Worm (Caenorhabditis elegans): ENCODE measurements around the gene oac-10.

oac-10 gene

ce11 chrII:3901108-3901507, 31.4 kb downstream of the oac-10 start, which contains the start of gene F53C3.4:
TSS of gene F53C3.4 (plus strand) at chrII:3901408.
- TF ChIP-seq fos-1 (tag; optimal IDR thresholded peaks at IDR 0.05) (no peak), lin-13 (GFP tag; optimal IDR thresholded peaks at IDR 0.05) (no peak), cey-2 (tag; optimal IDR thresholded peaks at IDR 0.05; ENCODE audit: borderline replicate concordance, insufficient read depth) (no peak), T20F7.1 (GFP tag; optimal IDR thresholded peaks at IDR 0.05) (no peak), zfp-2 (tag; optimal IDR thresholded peaks at IDR 0.05) (no peak), nhr-11 (tag; optimal IDR thresholded peaks at IDR 0.05) (no peak)

DNA sequence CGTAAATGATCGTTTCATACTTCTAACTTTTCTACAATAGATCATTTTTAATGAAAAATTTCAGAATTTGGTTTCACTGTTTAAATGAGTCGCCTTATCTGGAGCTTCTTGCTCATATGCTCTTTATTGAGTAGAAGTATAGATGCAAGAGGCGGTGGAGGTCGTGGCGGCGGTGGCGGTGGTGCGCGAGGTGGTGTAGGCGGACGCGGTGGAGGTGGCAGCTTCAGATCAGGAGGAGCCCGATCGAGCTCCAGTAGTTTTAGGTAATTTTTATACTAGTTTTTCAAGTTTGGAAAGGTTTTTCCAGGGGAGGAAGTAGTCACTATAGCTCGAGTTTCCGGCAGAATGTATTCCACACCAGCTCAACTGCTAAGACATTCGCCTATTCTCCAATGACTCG, 33.1 kb downstream of the oac-10 start, which contains the start of gene F53C3.3:
Gene F53C3.3 (plus strand): TSS at position 59 of the 400 bp plus-strand sequence.
- TF ChIP-seq ZK546.5 (tag; optimal IDR thresholded peaks at IDR 0.05) (no peak), unc-62 (GFP tag; optimal IDR thresholded peaks at IDR 0.05 in 1 of 2) (peak in 1 of 2 experiments; percentile 20), unc-62 (tag; optimal IDR thresholded peaks at IDR 0.05) (no peak), zip-2 (tag; optimal IDR thresholded peaks at IDR 0.05) (no peak), set-16 (GFP tag; IDR thresholded peaks at IDR 0.05) (peak; percentile 79), mes-2 (tag; optimal IDR thresholded peaks at IDR 0.05; ENCODE audit: poor library complexity, severe bottlenecking) (no peak), daf-12 (tag; optimal IDR thresholded peaks at IDR 0.05) (no peak), nhr-6 (tag; optimal IDR thresholded peaks at IDR 0.05) (no peak), ceh-20 (GFP tag; IDR thresholded peaks at IDR 0.05) (no peak)

DNA sequence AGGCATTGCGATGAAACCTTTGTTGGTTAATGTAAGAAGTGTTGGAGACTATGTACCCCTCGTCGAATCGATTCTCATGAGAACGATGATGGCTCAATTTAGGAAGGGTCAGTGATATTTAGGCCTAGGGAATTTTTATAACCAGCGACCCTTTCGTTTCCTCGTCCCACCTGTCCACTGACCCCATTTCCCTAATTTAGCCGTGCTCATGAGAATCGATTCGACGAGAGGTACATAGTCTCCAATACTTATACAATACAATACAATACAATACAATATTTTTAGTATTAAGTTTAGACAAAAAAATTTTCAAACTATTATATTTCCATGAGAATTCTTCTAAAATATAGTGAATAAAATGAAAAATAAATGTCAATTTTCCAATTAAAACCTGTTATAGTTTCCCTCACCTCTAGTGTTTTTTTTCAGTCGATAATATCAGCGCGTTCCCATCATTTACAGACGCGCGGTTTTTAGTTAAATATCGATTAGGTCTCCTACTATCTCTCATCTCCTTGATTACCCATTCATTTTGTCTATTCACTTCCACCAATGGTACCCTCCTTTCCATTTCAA, 37.0 kb downstream of the oac-10 start, which contains the start of the genes F53C3.11 and fbxb-103:
Gene F53C3.11 (minus strand): TSS at position 101 of the 576 bp plus-strand sequence.
Gene fbxb-103 (plus strand): TSS at position 526 of the 576 bp plus-strand sequence.
- TF ChIP-seq lin-39 (tag; optimal IDR thresholded peaks at IDR 0.05) (no peak), set-16 (GFP tag; IDR thresholded peaks at IDR 0.05) (no peak), attf-4 (tag; optimal IDR thresholded peaks at IDR 0.05) (no peak), nhr-42 (GFP tag; IDR thresholded peaks at IDR 0.05) (no peak), dpl-1 (GFP tag; optimal IDR thresholded peaks at IDR 0.05) (no peak), spr-1 (tag; optimal IDR thresholded peaks at IDR 0.05) (no peak), zag-1 (tag; optimal IDR thresholded peaks at IDR 0.05) (no peak), nhr-25 (tag; optimal IDR thresholded peaks at IDR 0.05; ENCODE audit: borderline replicate concordance, insufficient read depth) (no peak), zfp-3 (GFP tag; conservative IDR thresholded peaks at IDR 0.05) (no peak), madf-5 (GFP tag; IDR thresholded peaks at IDR 0.05) (no peak), dmd-8 (GFP tag; IDR thresholded peaks at IDR 0.05) (no peak)

ce11 chrII:3908135-3908534, 38.4 kb downstream of the oac-10 start:
- TF ChIP-seq unc-62 (GFP tag; optimal IDR thresholded peaks at IDR 0.05 in 1 of 2) (peak in 1 of 2 experiments; percentile 59), unc-62 (tag; optimal IDR thresholded peaks at IDR 0.05) (no peak), nhr-48 (tag; optimal IDR thresholded peaks at IDR 0.05) (no peak)

- no peak for TF ChIP-seq mxl-2 (GFP tag; conservative IDR thresholded peaks at IDR 0.05)
- no peak for TF ChIP-seq hlh-11 (tag; optimal IDR thresholded peaks at IDR 0.05)
- TF ChIP-seq saeg-2 (GFP tag; IDR thresholded peaks at IDR 0.05) = no peak
- TF ChIP-seq lim-7 (GFP tag; IDR thresholded peaks at IDR 0.05) = no peak
- no peak for TF ChIP-seq lin-1 (GFP tag; IDR thresholded peaks at IDR 0.05)
- TF ChIP-seq unc-62 (GFP tag; optimal IDR thresholded peaks at IDR 0.05 in 1 of 2) = peak in 1 of 2 experiments; percentile 91
- TF ChIP-seq unc-62 (tag; optimal IDR thresholded peaks at IDR 0.05) = no peak
- no peak for TF ChIP-seq F10B5.3 (tag; optimal IDR thresholded peaks at IDR 0.05)
- no peak for TF ChIP-seq attf-4 (tag; optimal IDR thresholded peaks at IDR 0.05)
These were observed 39.6 kb downstream of the oac-10 start for ce11 chrII:3909301-3909700.
